Fruit fly (Drosophila melanogaster): ENCODE results near the gene CG10154.

CG10154 gene

DNA sequence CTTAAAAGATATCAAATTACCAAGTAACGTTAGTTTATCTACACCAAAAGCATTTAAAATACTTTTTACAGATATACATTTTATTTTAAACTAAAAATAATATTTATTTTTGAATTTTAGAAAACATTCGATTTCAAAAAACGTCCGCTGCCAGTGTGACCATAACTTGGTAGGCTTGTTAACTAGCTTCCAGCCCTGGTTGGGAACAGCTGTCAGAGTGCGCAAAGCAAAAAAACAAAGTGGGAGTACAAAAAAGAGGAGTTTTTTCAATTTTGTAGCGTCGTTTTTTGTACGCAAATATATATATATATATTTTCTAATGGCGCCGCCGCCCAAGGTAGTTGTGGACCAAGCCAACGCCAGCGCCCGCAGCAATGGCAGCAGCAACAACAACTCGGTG is 5.5 kb upstream of the CG10154 start, which contains the start of gene cmb (continued):
- TF ChIP-seq tna (GFP tag; IDR thresholded peaks at IDR 0.05; ENCODE audit: partially characterized antibody), result no peak
- TF ChIP-seq D19A (tag; optimal IDR thresholded peaks at IDR 0.05), result no peak
- no peak for TF ChIP-seq Neu2 (GFP tag; optimal IDR thresholded peaks at IDR 0.05; ENCODE audit: borderline replicate concordance)
- no peak for TF ChIP-seq Ptx1 (GFP tag; IDR thresholded peaks at IDR 0.05)
- TF ChIP-seq CG13296 (GFP tag; optimal IDR thresholded peaks at IDR 0.05), result no peak
- no peak for TF ChIP-seq Asciz (GFP tag; optimal IDR thresholded peaks at IDR 0.05)
- TF ChIP-seq CG8944 (GFP tag; optimal IDR thresholded peaks at IDR 0.05), result no peak
- no peak for TF ChIP-seq kay (GFP tag; optimal IDR thresholded peaks at IDR 0.05)
- TF ChIP-seq CG10267 (tag; optimal IDR thresholded peaks at IDR 0.05), result peak; percentile 19
- no peak for TF ChIP-seq CG31441 (GFP tag; IDR thresholded peaks at IDR 0.05)
- no peak for TF ChIP-seq tin (GFP tag; optimal IDR thresholded peaks at IDR 0.05)
- no peak for TF ChIP-seq pita (GFP tag; optimal IDR thresholded peaks at IDR 0.05)
- TF ChIP-seq Nf-YC (tag; optimal IDR thresholded peaks at IDR 0.05), result no peak
- no peak for TF ChIP-seq pros (GFP tag; optimal IDR thresholded peaks at IDR 0.05)
- no peak for TF ChIP-seq yki (optimal IDR thresholded peaks at IDR 0.05)
- no peak for TF ChIP-seq sob (GFP tag; IDR thresholded peaks at IDR 0.05)
- TF ChIP-seq CG6683 (GFP tag; optimal IDR thresholded peaks at IDR 0.05), result no peak
- TF ChIP-seq NC2β (GFP tag; optimal IDR thresholded peaks at IDR 0.05), result no peak
- TF ChIP-seq hth (optimal IDR thresholded peaks at IDR 0.05), result no peak
- TF ChIP-seq CG8359 (GFP tag; optimal IDR thresholded peaks at IDR 0.05; ENCODE audit: borderline replicate concordance), result no peak
- TF ChIP-seq CG15479 (GFP tag; optimal IDR thresholded peaks at IDR 0.05), result peak; percentile 68
- no peak for TF ChIP-seq Hsf (GFP tag; optimal IDR thresholded peaks at IDR 0.05)
- TF ChIP-seq CG15601 (tag; optimal IDR thresholded peaks at IDR 0.05), result no peak
- no peak for TF ChIP-seq HmgD (GFP tag; optimal IDR thresholded peaks at IDR 0.05)
- TF ChIP-seq Antp (GFP tag; optimal IDR thresholded peaks at IDR 0.05), result no peak
- no peak for TF ChIP-seq pb (GFP tag; optimal IDR thresholded peaks at IDR 0.05)
- TF ChIP-seq CG17186 (GFP tag; optimal IDR thresholded peaks at IDR 0.05), result peak; percentile 26
- no peak for TF ChIP-seq kah (GFP tag; optimal IDR thresholded peaks at IDR 0.05)
- TF ChIP-seq tx (GFP tag; optimal IDR thresholded peaks at IDR 0.05), result no peak
- no peak for TF ChIP-seq dan (GFP tag; IDR thresholded peaks at IDR 0.05)
- TF ChIP-seq CG1529 (GFP tag; optimal IDR thresholded peaks at IDR 0.05), result no peak
- TF ChIP-seq ash1 (GFP tag; optimal IDR thresholded peaks at IDR 0.05), result no peak
- TF ChIP-seq vvl (GFP tag; IDR thresholded peaks at IDR 0.05), result no peak; the same call in 1 of the 2 replicates
- TF ChIP-seq CG9876 (GFP tag; optimal IDR thresholded peaks at IDR 0.05), result no peak
- TF ChIP-seq CG10959 (GFP tag; IDR thresholded peaks at IDR 0.05), result no peak
- TF ChIP-seq btn (GFP tag; optimal IDR thresholded peaks at IDR 0.05), result no peak
- TF ChIP-seq hbn (GFP tag; IDR thresholded peaks at IDR 0.05; ENCODE audit: partially characterized antibody), result no peak
- no peak for TF ChIP-seq Gsc (GFP tag; IDR thresholded peaks at IDR 0.05)
- TF ChIP-seq YL-1 (GFP tag; optimal IDR thresholded peaks at IDR 0.05), result peak; percentile 53
- no peak for TF ChIP-seq CG11398 (GFP tag; optimal IDR thresholded peaks at IDR 0.05)
- TF ChIP-seq CG9609 (GFP tag; optimal IDR thresholded peaks at IDR 0.05), result no peak
- TF ChIP-seq en (GFP tag; optimal IDR thresholded peaks at IDR 0.05), result no peak
- TF ChIP-seq zen (tag; optimal IDR thresholded peaks at IDR 0.05), result no peak
- TF ChIP-seq pfk (GFP tag; optimal IDR thresholded peaks at IDR 0.05), result no peak
- no peak for TF ChIP-seq CG11696 (GFP tag; IDR thresholded peaks at IDR 0.05)
- TF ChIP-seq gt (GFP tag; IDR thresholded peaks at IDR 0.05), result no peak
- TF ChIP-seq CG32772 (GFP tag; IDR thresholded peaks at IDR 0.05), result no peak
- TF ChIP-seq tap (tag; optimal IDR thresholded peaks at IDR 0.05), result no peak
- TF ChIP-seq CG3163 (GFP tag; optimal IDR thresholded peaks at IDR 0.05), result no peak
- TF ChIP-seq mld (GFP tag; IDR thresholded peaks at IDR 0.05; ENCODE audit: partially characterized antibody), result no peak
- no peak for TF ChIP-seq CG18764 (GFP tag; optimal IDR thresholded peaks at IDR 0.05)
- TF ChIP-seq CG2712 (tag; optimal IDR thresholded peaks at IDR 0.05), result peak; percentile 47
